Fruit fly (Drosophila melanogaster) whole organism, larva: Measurements from ENCODE around the gene sing.
A peak's percentile ranks its signal among the peaks of the same experiment; 100 is the strongest.

ENCODE experiments used
- noc ChIP-seq: fragments of 200-800 bp; sonication (Bioruptor generic); optimal IDR thresholded peaks from 3 replicates; lab custom pipeline; 2019; ENCODE audit warnings: missing biosample characterization, mild to moderate bottlenecking, missing genetic modification characterization, moderate library complexity

Gene sing

DNA sequence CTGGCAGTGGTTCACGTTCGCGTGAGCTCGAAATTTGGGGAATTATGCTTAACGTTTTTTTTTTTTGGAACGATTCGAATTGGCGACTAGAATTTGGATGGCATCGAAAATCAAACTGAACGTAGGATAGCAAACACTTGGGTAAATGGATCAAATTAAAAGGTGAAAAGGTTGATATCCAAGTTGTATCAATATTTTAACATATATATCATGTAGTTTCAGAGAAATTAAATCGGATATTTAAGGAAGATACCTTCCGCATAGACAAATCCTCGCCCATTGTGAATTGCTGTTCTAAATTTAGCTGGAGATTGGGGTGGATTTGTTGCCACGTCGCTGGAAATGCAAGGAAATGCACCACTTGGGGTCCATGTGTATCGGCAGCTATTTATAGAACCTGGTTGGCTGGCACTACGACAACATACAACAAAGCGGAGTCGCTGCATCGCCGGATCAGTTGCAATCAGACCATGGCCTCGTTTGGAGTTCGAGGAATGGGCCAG, at the start of gene sing, which contains the start of gene CG13010:
Gene sing, plus strand, starts transcription at position 453 of the 503 bp plus-strand sequence.
Gene CG13010, minus strand, starts transcription at position 101 of the 503 bp plus-strand sequence.
- no peak for TF ChIP-seq noc (tag; lab: Kevin White, UChicago)

DNA sequence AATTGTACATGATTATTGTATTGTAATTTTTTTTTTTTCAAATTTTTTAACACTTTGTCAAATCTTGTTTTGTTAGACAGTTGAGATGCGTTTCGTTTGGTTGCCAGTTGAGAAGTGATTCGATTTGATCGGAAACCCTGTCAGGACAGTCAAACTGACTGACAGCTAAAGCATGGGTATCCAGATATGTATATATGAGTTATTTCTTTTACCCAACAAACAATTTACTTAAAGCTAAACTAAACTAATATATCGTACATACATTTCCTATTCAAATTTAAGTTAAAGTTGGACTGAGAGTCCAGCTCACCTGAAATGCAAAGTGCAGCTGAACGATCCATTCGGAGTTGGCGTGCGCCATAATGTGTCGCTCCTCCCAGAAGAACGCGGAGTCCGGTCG, 47.0 kb upstream of the sing start, which contains the start of gene CG9777:
Gene CG9777, minus strand, starts transcription at position 101 of the 400 bp plus-strand sequence.
- TF ChIP-seq noc (tag; lab: Kevin White, UChicago): no peak

DNA sequence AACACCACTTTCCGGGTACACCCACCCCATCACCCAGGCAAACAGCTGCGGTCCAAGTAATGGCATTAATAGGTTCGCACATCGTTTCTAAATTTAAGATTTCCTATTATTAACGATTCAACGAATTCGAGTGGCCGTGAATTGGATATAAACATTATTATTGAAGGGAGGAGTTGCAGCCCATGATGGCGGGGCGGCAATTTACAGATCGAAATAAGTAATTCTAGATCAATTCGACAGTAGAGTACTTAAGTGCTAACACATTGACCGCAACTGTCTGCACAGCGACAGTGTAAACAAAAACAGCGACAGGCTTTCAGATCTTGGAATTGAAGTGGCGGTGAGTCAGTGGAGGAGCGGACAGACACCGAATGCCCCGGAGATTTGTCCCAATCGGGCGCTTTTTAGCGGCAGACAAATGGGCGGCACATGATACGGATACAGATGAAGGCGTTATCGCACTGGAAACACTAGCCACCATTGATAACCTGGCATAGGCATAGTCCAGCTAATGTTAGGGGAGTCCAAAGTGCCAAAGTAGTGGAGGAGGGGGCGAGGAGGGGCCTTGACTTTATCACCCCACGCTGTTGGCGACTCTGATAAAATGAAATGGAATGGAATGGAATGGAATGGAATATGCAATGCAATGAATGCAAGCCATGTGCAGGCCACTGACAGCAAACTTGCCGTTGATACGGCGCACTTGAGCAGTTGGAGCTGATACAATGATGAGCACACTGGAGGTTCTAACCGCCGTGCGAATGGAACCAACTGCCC, 45.7 kb upstream of the sing start:
- TF ChIP-seq noc (tag; lab: Kevin White, UChicago): no peak

DNA sequence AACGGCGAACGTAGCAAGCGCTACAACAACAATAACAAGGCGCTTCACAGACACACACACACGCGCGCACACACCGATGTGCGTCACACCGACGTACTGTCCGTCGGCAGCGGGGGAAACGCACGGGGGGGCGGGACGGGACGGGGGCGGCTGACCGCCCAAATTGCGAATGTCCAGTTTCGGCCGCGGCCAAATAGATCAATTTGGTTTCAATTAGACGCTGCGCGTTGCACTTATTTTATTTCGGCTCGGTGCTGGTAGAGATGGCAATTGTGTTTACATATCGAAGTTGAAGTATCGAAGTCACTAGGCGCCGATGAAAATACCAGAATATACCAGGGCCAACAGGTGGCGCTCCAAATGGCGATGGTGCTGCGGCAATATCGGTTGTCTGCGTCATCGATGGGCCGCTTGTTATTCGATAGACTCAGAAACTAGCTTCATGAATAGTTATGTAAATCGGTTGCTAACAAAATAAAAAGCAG, 41.9 kb upstream of the sing start, which contains the start of gene Rok:
Gene Rok, minus strand, starts transcription at position 309 of the 485 bp plus-strand sequence.
- no peak for TF ChIP-seq noc (tag; lab: Kevin White, UChicago)

DNA sequence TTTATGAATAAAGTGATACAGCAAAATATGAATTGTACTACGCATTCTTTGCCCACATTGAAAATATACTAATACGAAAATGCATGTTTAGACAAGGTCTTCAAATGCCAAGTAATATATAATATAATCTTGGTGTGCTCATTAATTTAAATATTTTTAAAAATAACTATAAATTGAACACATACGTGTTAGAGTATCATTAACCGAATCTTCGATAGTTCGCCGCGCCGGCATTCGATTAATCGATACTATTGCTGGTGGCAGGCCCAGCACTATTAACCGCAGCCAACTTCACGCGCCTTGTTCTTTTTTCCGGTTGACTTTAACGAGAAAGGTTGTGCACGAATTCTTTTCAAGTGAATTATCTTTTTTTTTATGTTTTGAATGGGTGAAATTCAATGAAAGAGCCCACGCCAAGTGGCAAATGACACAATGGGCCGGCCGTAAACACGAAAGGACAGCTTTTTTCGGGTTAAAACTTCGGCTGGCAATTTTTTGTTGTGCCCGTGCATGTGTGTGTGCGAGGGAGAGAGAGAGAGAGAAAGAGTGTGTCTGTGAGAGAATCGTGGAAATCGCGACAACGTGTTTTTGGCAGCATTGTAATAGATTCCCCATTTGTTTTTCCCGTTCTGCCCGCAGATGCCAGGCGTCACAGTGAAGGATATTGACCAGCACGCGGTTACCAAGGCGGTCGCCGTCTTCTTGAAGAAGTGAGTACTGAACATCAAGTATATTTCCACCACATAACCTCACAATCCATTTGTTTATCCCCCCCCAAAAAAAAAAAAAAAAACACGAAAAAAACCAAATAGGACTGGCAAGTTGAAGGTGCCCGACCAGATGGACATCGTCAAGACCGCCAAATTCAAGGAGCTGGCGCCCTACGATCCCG, 41.3 kb upstream of the sing start, which contains the start of gene RpS19a:
Gene RpS19a, plus strand, starts transcription at position 301 of the 892 bp plus-strand sequence.
- TF ChIP-seq noc (tag; lab: Kevin White, UChicago): peak; percentile 66

DNA sequence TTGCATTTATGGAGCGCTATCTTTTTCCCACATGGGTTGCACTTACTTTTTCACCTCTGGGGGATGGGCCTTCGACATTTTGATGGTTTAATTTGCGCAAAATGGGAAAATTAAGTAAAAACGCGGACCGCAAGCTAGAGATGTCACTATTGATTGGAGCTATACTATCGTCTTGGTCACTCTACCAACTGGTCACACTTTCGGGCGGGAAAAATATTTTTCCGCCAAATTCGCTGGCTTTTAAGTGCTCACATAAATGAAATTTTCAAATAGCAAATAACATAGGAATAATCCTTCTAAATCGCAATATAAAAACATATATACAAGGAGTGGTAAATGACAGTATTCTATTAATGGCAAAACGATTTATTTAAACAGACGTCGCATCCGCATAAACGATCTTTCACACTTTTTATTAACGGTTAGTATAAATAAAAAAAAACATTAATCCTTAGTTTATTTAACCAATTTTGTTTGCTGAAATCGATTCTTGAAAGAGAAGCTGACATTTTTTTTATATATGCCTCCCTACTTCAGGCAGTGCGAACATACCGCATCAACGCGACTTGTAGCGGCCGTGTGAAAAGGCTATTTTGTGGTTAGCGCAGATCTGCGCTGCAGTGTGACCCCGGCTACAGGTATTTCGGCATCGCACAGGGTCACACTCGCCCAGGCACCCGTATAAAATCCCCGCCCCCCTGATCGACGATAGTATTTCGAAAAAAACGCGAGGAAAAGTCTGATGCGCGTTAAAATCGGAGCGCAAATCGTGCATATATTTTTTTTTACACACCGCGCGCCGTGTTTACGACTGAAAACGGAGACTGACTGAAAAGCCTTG, 38.6 kb upstream of the sing start, which contains the start of the genes SNRPG and mthl1:
Gene SNRPG, minus strand, starts transcription at position 160 of the 841 bp plus-strand sequence.
Gene mthl1, plus strand, starts transcription at position 709 of the 841 bp plus-strand sequence.
- TF ChIP-seq noc (tag; lab: Kevin White, UChicago): no peak

DNA sequence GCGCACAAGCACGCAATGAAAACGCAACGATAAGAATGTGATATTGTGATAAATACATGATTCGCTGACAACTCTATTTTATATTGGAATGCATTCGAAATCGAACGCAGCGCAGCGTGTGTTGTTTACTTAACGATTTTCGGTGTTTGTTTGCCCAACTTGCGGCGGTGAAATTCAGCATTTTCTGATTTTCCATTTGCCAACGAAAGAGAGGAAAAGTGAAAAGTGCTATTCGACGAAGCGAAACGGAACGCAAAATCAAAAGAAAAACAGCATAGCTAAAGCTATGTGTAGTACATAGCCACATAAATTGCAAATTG, 38.0 kb upstream of the sing start:
- TF ChIP-seq noc (tag; lab: Kevin White, UChicago): no peak

DNA sequence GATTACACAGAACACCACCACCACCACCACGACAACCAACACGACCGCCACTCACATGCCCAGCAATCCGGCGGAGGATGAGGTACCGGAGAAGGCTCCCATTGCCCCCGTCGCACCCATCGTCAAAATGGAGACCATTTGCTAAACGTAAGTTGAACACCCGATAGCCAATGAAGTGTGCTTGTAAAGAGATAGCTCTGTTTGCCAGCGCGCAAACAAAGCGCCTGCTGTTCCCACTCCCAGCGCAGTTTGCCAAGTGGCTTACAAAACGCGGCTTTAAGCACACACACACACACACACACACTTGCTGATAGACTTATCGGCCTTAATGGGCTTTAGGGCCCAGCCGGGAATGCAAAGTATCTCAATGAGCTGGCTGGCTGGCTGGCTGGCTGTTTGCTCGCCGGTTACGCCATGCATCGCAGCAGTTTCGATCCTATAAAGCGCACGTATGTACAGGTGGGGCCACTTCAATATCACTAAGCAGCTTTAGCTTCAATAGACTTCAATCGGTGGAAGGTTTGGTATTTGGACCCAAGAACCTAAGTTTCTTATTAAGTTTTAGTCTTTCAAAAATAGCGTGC, 35.6 kb upstream of the sing start:
- no peak for TF ChIP-seq noc (tag; lab: Kevin White, UChicago)

DNA sequence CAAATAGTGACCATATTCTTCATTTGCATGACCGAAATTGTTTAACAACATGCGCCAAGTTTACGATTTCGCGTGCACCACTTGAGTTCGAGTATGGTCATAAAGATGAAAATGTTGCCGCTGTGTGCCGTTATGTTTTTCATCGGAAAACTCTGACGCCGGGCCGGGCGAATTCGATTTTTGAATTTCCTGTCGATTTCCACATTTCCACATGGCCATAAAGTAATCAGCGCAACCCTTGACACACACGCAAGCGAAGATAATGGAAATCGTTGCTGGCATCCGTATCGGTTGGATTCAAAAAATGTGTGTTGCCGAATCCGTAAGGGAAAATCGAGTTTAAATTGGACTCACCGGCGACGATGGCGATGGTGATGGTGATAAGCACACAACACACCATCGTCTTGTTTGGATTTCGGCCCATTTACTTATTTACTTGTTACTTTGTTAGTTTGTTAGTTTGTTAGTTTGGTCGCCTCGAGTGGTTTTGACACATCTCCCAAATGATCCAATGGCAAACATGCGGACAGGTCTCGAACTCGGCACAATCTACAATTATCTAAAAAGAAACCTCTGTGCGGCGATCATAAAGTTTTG, 34.5 kb upstream of the sing start:
- TF ChIP-seq noc (tag; lab: Kevin White, UChicago): no peak

DNA sequence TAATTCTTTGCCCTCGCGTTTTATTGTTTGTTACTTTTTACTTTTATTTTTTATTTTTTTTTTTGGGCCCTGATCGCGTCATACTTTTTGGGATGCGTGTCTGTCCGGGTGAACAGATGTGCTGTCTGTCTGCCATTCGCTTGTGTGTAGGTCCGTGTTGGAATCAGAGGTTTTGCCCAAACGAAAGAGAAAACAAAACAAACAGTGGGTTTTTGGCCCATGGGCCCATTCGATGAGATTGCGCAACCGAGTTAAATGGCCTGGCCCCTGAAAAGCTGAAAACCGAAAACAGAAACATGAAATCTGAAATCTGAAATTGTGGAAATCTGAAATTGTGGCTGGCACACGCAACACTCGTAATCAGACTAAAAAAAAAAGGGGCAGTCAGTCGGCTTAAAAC, 33.6 kb upstream of the sing start:
- no peak for TF ChIP-seq noc (tag; lab: Kevin White, UChicago)

DNA sequence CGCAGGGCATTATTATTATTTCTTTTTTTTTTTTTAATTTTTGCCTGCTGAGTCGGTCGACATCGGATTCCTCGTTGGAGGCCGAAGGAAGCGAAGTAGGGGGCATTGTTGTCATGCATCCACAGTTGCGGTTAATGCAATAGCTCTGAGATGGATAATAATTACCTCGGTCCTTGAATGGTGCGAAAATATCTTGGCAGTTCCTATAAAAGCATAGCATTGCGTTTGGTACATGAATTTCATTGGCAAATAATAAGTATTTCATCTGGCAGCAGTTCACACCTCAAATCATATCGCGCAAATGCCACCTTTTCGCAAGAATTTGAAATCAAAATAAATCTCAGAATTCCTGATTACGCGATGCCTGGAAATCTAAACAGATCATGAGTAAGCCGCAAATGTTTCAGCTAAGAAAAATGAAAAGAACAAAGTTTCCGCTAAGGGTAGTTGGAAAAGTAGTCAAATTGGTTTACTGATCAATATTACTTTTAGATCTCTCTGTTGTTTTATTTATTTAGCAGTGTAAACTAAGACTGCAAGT, 31.9 kb upstream of the sing start:
- TF ChIP-seq noc (tag; lab: Kevin White, UChicago): no peak

DNA sequence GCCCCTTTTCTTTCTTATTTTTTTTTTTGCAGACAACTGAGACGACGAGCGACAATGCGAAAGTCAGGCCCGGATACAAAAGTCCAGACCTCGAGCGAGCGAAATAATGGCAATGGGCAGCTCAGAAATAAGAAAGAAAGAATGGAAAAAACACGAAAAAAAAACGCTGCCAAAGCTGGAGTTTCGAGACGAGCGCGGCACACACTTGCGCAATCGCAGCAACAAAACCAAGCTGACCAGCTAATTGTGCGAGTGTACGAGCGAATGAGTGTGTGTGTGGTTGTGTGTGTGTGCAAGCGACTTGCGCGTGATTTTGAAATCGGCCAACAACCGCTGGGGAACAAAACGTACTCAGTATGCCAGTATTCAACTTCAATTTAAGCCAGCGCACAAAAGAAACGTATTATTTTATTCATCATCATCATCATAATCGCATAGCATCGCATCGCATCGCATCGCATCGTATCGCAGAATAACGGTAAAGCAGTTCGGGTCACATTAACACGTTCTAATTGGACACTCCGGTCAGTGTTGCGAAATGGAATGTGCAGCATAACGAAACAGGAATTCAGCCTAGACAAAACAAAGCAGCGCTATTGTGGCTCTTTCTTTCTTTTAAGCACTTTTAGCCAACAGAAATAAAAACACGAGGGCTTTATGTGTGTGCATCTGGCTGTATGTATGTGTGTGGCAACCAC, 31.2 kb upstream of the sing start:
- no peak for TF ChIP-seq noc (tag; lab: Kevin White, UChicago)

DNA sequence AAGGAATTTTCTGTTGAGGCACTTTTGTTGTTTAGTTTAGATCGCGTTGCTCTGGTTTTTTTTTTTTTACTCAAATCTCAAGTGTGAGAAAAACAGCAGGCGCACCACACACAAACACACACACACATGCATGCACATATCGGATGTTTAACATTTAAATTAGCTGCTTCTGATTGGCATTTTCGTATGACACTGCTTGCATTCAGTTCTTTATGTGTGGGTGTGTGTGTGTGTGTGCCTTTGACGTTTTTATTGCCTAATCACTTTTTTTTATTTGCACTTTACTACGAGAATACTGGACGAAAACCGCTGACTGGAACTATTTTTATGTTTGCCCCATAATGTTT, 30.7 kb upstream of the sing start:
- TF ChIP-seq noc (tag; lab: Kevin White, UChicago): no peak
